Fruit fly (Drosophila melanogaster) whole organism, embryonic: ENCODE measurements around the gene CG13984.
A peak's percentile ranks its signal among the peaks of the same experiment; 100 is the strongest.

ENCODE experiments used
- Antp ChIP-seq: fragments of 200-800 bp; sonication (Bioruptor generic); optimal IDR thresholded peaks from 3 replicates; lab custom pipeline; 2016; ENCODE audit warnings: missing biosample characterization, missing genetic modification characterization
- Atf3 ChIP-seq: fragments of 200-800 bp; sonication (Bioruptor generic); optimal IDR thresholded peaks from 3 replicates; lab custom pipeline; 2016; ENCODE audit warnings: missing biosample characterization, missing genetic modification characterization
- Atf6 ChIP-seq: fragments of 200-800 bp; sonication (Bioruptor generic); IDR thresholded peaks from 2 replicates; pipeline ENCODE4 v1.3.6; 2022; ENCODE audit warnings: missing biosample characterization, missing genetic modification characterization
- CG10959 ChIP-seq: fragments of 200-800 bp; sonication (Bioruptor generic); IDR thresholded peaks from 2 replicates; pipeline ENCODE4 v1.3.6; 2022; ENCODE audit warnings: missing biosample characterization, missing genetic modification characterization
- CG11398 ChIP-seq: fragments of 200-800 bp; sonication (Bioruptor generic); optimal IDR thresholded peaks from 2 replicates; lab custom pipeline; 2016; ENCODE audit warnings: missing biosample characterization, missing genetic modification characterization
- CG13424 ChIP-seq: fragments of 200-800 bp; sonication (Bioruptor generic); optimal IDR thresholded peaks from 2 replicates; lab custom pipeline; 2019; ENCODE audit warnings: missing biosample characterization, mild to moderate bottlenecking, missing genetic modification characterization, moderate library complexity
- CG14050 ChIP-seq: fragments of 200-800 bp; sonication (Bioruptor generic); IDR thresholded peaks from 3 replicates; pipeline ENCODE4 v1.3.6; 2022; ENCODE audit warnings: missing biosample characterization, missing genetic modification characterization
- CG14441 ChIP-seq: fragments of 200-800 bp; sonication (Bioruptor generic); IDR thresholded peaks from 2 replicates; pipeline ENCODE4 v1.3.6; 2022; ENCODE audit warnings: missing biosample characterization, missing genetic modification characterization
- CG14710 ChIP-seq: fragments of 200-800 bp; sonication (Bioruptor generic); optimal IDR thresholded peaks from 3 replicates; lab custom pipeline; 2019; ENCODE audit warnings: missing biosample characterization, mild to moderate bottlenecking, missing genetic modification characterization, moderate library complexity
- CG14965 ChIP-seq: fragments of 200-800 bp; sonication (Bioruptor generic); optimal IDR thresholded peaks from 2 replicates; lab custom pipeline; 2016; ENCODE audit warnings: missing biosample characterization, missing genetic modification characterization, borderline replicate concordance
- CG16813 ChIP-seq: fragments of 200-800 bp; sonication (Bioruptor generic); IDR thresholded peaks from 3 replicates; pipeline ENCODE4 v1.3.6; 2022; ENCODE audit warnings: missing biosample characterization, missing genetic modification characterization; ENCODE audit not compliant: partially characterized antibody
- CG1792 ChIP-seq: fragments of 200-800 bp; sonication (Bioruptor generic); optimal IDR thresholded peaks from 2 replicates; lab custom pipeline; 2016; ENCODE audit warnings: missing biosample characterization, missing genetic modification characterization
- CG34422 ChIP-seq: fragments of 200-800 bp; sonication (Bioruptor generic); IDR thresholded peaks from 3 replicates; pipeline ENCODE4 v1.3.6; 2022; ENCODE audit warnings: missing biosample characterization, missing genetic modification characterization
- CG4424 ChIP-seq: fragments of 200-800 bp; sonication (Bioruptor generic); optimal IDR thresholded peaks from 3 replicates; lab custom pipeline; 2016; ENCODE audit warnings: missing biosample characterization, missing genetic modification characterization
- CG4617 ChIP-seq: fragments of 200-800 bp; sonication (Bioruptor generic); optimal IDR thresholded peaks from 3 replicates; lab custom pipeline; 2016; ENCODE audit warnings: missing biosample characterization, missing genetic modification characterization, borderline replicate concordance
- CG5180 ChIP-seq: fragments of 200-800 bp; sonication (Bioruptor generic); optimal IDR thresholded peaks from 3 replicates; lab custom pipeline; 2017; ENCODE audit warnings: missing biosample characterization, missing genetic modification characterization, mild to moderate bottlenecking, moderate library complexity, missing genetic modification reagents
- CG6854 ChIP-seq: fragments of 200-800 bp; sonication (Bioruptor generic); optimal IDR thresholded peaks from 3 replicates; lab custom pipeline; 2017; ENCODE audit warnings: missing biosample characterization, mild to moderate bottlenecking, missing genetic modification characterization
- CG7963 ChIP-seq: fragments of 200-800 bp; sonication (Bioruptor generic); IDR thresholded peaks from 3 replicates; pipeline ENCODE4 v1.3.6; 2022; ENCODE audit warnings: missing biosample characterization, missing genetic modification characterization; ENCODE audit not compliant: partially characterized antibody
- CG8944 ChIP-seq: fragments of 200-800 bp; sonication (Bioruptor generic); optimal IDR thresholded peaks from 3 replicates; lab custom pipeline; 2016; ENCODE audit warnings: missing biosample characterization, missing genetic modification characterization
- CG9932 ChIP-seq: fragments of 200-800 bp; sonication (Bioruptor generic); IDR thresholded peaks from 2 replicates; pipeline ENCODE4 v1.3.6; 2022; ENCODE audit warnings: missing biosample characterization, missing genetic modification characterization
- Dp ChIP-seq: fragments of 200-800 bp; sonication (Bioruptor generic); optimal IDR thresholded peaks from 2 replicates; lab custom pipeline; 2018; ENCODE audit warnings: missing biosample characterization, mild to moderate bottlenecking, missing genetic modification characterization, moderate library complexity
- Drgx ChIP-seq: fragments of 200-800 bp; sonication (Bioruptor generic); IDR thresholded peaks from 2 replicates; pipeline ENCODE4 v1.3.6; 2022; ENCODE audit warnings: missing biosample characterization, missing genetic modification characterization
- Hr3 ChIP-seq: fragments of 200-800 bp; sonication (Bioruptor generic); optimal IDR thresholded peaks from 3 replicates; lab custom pipeline; 2016; ENCODE audit warnings: missing biosample characterization, missing genetic modification characterization
- Mad ChIP-seq: fragments of 200-800 bp; sonication (Bioruptor generic); optimal IDR thresholded peaks from 2 replicates; lab custom pipeline; 2016; ENCODE audit warnings: missing biosample characterization, missing genetic modification characterization
- Med ChIP-seq: fragments of 200-800 bp; sonication (Bioruptor generic); peaks from one replicate; lab custom pipeline; 2016; ENCODE audit warnings: missing biosample characterization, missing genetic modification characterization, mild to moderate bottlenecking, inconsistent platforms, moderate library complexity
- Nf-YB ChIP-seq: fragments of 200-800 bp; sonication (Bioruptor generic); optimal IDR thresholded peaks from 3 replicates; lab custom pipeline; 2019; ENCODE audit warnings: missing biosample characterization, mild to moderate bottlenecking, missing genetic modification characterization, moderate library complexity
- Sry-β ChIP-seq: fragments of 200-800 bp; sonication (Bioruptor generic); optimal IDR thresholded peaks from 2 replicates; lab custom pipeline; 2018; ENCODE audit warnings: missing biosample characterization, mild to moderate bottlenecking, missing genetic modification characterization, moderate library complexity
- Sry-δ ChIP-seq: fragments of 200-800 bp; sonication (Bioruptor generic); optimal IDR thresholded peaks from 2 replicates; lab custom pipeline; 2016; ENCODE audit warnings: missing biosample characterization, missing genetic modification characterization
- Usf ChIP-seq: fragments of 200-800 bp; sonication (Bioruptor generic); optimal IDR thresholded peaks from 2 replicates; lab custom pipeline; 2017; ENCODE audit warnings: missing genotype, missing biosample characterization, missing genetic modification characterization
- crc ChIP-seq: fragments of 200-800 bp; sonication (Bioruptor generic); optimal IDR thresholded peaks from 2 replicates; lab custom pipeline; 2016; ENCODE audit warnings: missing biosample characterization, missing genetic modification characterization
- crp ChIP-seq, 2 experiments: fragments of 200-800 bp; sonication (Bioruptor generic); optimal IDR thresholded peaks; 2 replicates in 1 of 2; 3 replicates in 1 of 2; lab custom pipeline; 2017; ENCODE audit warnings: missing biosample characterization in 2 of 2, missing genetic modification characterization in 2 of 2, mild to moderate bottlenecking in 1 of 2, moderate library complexity in 1 of 2
- da ChIP-seq: fragments of 200-800 bp; sonication (Bioruptor generic); optimal IDR thresholded peaks from 2 replicates; lab custom pipeline; 2016; ENCODE audit warnings: missing biosample characterization, missing genetic modification characterization
- dan ChIP-seq: fragments of 200-800 bp; sonication (Bioruptor generic); IDR thresholded peaks from 2 replicates; pipeline ENCODE4 v1.3.6; 2022; ENCODE audit warnings: missing biosample characterization, missing genetic modification characterization
- dati ChIP-seq: fragments of 200-800 bp; sonication (Bioruptor generic); IDR thresholded peaks from 2 replicates; pipeline ENCODE4 v1.3.6; 2022; ENCODE audit warnings: missing biosample characterization, missing genetic modification characterization
- ftz-f1 ChIP-seq: fragments of 200-800 bp; sonication (Bioruptor generic); optimal IDR thresholded peaks from 2 replicates; lab custom pipeline; 2016; ENCODE audit warnings: missing biosample characterization, missing genetic modification characterization
- gcm ChIP-seq: fragments of 200-800 bp; sonication (Bioruptor generic); optimal IDR thresholded peaks from 2 replicates; lab custom pipeline; 2019; ENCODE audit warnings: missing biosample characterization, mild to moderate bottlenecking, missing genetic modification characterization, moderate library complexity
- gsb ChIP-seq: fragments of 200-800 bp; sonication (Bioruptor generic); IDR thresholded peaks from 2 replicates; pipeline ENCODE4 v1.3.6; 2022; ENCODE audit warnings: missing biosample characterization, missing genetic modification characterization
- lola ChIP-seq, 3 experiments: fragments of >200 bp in 2 of 3; fragments of 200-800 bp in 1 of 3; sonication (Bioruptor generic) in 1 of 3; optimal IDR thresholded peaks; 2 replicates each; lab custom pipeline; 2017 to 2019; ENCODE audit warnings: missing biosample characterization in 3 of 3, missing genetic modification characterization in 3 of 3, mild to moderate bottlenecking in 1 of 3, moderate library complexity in 1 of 3
- luna ChIP-seq: fragments of 200-800 bp; sonication (Bioruptor generic); optimal IDR thresholded peaks from 2 replicates; lab custom pipeline; 2016; ENCODE audit warnings: missing biosample characterization, missing genetic modification characterization
- mirr ChIP-seq: fragments of 200-800 bp; sonication (Bioruptor generic); optimal IDR thresholded peaks from 3 replicates; lab custom pipeline; 2018; ENCODE audit warnings: missing biosample characterization, mild to moderate bottlenecking, missing genetic modification characterization
- org-1 ChIP-seq: fragments of 200-800 bp; sonication (Bioruptor generic); optimal IDR thresholded peaks from 2 replicates; lab custom pipeline; 2017; ENCODE audit warnings: missing biosample characterization, missing genetic modification characterization
- pfk ChIP-seq: fragments of 200-800 bp; sonication (Bioruptor generic); optimal IDR thresholded peaks from 2 replicates; lab custom pipeline; 2018; ENCODE audit warnings: missing biosample characterization, mild to moderate bottlenecking, missing genetic modification characterization, moderate library complexity
- phol ChIP-seq: fragments of 200-800 bp; sonication (Bioruptor generic); optimal IDR thresholded peaks from 3 replicates; lab custom pipeline; 2018; ENCODE audit warnings: missing biosample characterization, mild to moderate bottlenecking, missing genetic modification characterization, moderate library complexity
- pita ChIP-seq: fragments of 200-800 bp; sonication (Bioruptor generic); optimal IDR thresholded peaks from 2 replicates; lab custom pipeline; 2017; ENCODE audit warnings: missing biosample characterization, mild to moderate bottlenecking, missing genetic modification characterization
- prd ChIP-seq, 3 experiments: fragments of >200 bp in 2 of 3; fragments of 200-800 bp in 1 of 3; sonication (Bioruptor generic) in 1 of 3; optimal IDR thresholded peaks in 2 of 3; IDR thresholded peaks in 1 of 3; 2 replicates in 2 of 3; 3 replicates in 1 of 3; pipeline versions ENCODE4 v1.3.6 to Lab custom; 2017 to 2022; ENCODE audit warnings: missing biosample characterization in 1 of 3, missing genetic modification characterization in 1 of 3
- pros ChIP-seq: fragments of 200-800 bp; sonication (Bioruptor generic); optimal IDR thresholded peaks from 3 replicates; lab custom pipeline; 2019; ENCODE audit warnings: missing biosample characterization, mild to moderate bottlenecking, missing genetic modification characterization, moderate library complexity
- so ChIP-seq: fragments of 200-800 bp; sonication (Bioruptor generic); IDR thresholded peaks from 3 replicates; pipeline ENCODE4 v1.3.6; 2022; ENCODE audit warnings: missing biosample characterization, missing genetic modification characterization
- vnd ChIP-seq: fragments of 200-800 bp; sonication (Bioruptor generic); IDR thresholded peaks from 3 replicates; pipeline ENCODE4 v1.3.6; 2022; ENCODE audit warnings: missing biosample characterization, missing genetic modification characterization; ENCODE audit not compliant: partially characterized antibody
- wor ChIP-seq: fragments of 200-800 bp; sonication (Bioruptor generic); IDR thresholded peaks from 2 replicates; pipeline ENCODE4 v1.3.6; 2022; ENCODE audit warnings: missing biosample characterization, missing genetic modification characterization

Gene CG13984

DNA sequence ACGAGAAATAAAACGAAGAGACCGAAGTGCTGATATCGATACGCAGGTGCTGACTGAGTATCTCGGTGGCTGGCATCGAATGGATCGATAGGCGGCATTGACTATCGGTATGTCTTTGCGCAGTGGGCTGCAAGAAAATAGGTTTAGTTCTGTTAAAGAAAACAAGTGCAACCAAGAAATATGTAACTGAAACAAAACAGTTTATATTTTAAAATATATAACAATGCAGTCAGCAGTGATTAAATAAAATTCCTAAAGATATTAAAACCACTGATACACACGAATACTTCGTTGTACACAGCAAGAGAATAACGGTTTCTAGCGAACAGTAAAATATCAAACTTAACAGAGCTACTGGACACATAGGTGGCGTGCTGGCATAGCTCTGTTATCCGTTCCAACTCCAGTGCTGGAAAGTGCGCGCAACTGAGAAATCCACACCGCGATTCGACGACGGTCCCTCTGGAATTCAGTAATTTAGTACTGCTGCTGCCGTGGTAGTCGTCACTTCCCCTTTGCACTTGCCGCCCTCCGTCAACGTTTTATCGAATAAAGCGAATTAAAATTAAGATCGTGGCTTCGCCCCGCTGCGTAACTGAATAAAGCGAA, 29.9 kb downstream of the CG13984 start, which contains the start of the genes Pez and Cpr (continued):
- TF ChIP-seq crc (GFP tag; lab: Kevin White, UChicago): no peak
- peak; percentile 97 for TF ChIP-seq Med
- peak; percentile 36 for TF ChIP-seq CG5180 (GFP tag; lab: Kevin White, UChicago)
- TF ChIP-seq Usf: no peak
- TF ChIP-seq phol: peak; percentile 17
- TF ChIP-seq prd (optimal IDR thresholded peaks at IDR 0.05; lab: Kevin White, UChicago): no peak
- no peak for TF ChIP-seq prd (GFP tag; IDR thresholded peaks at IDR 0.05; lab: Robert Waterston, UW)
- TF ChIP-seq Sry-δ (GFP tag; lab: Kevin White, UChicago): peak; percentile 55
- TF ChIP-seq dan (GFP tag; lab: Robert Waterston, UW): no peak
- TF ChIP-seq CG7963 (GFP tag; lab: Robert Waterston, UW): peak; percentile 79
- no peak for TF ChIP-seq CG34422 (GFP tag; lab: Robert Waterston, UW)
- no peak for TF ChIP-seq CG6854 (GFP tag; lab: Kevin White, UChicago)
- no peak for TF ChIP-seq Nf-YB (GFP tag; lab: Kevin White, UChicago)
- peak; percentile 61; the same call in 1 of the 3 replicates for TF ChIP-seq so (GFP tag; lab: Robert Waterston, UW)
- TF ChIP-seq CG4424 (GFP tag; lab: Kevin White, UChicago): peak; percentile 41
- no peak for TF ChIP-seq wor (GFP tag; lab: Robert Waterston, UW)
- TF ChIP-seq pros: no peak
- peak; percentile 46 for TF ChIP-seq Dp (GFP tag; lab: Kevin White, UChicago)
- peak; percentile 27 for TF ChIP-seq Atf3
- TF ChIP-seq pfk (GFP tag; lab: Kevin White, UChicago): peak; percentile 1
- TF ChIP-seq crp (GFP tag; optimal IDR thresholded peaks at IDR 0.05; lab: Kevin White, UChicago): no peak
- TF ChIP-seq CG14050: no peak
- no peak for TF ChIP-seq Hr3 (GFP tag; lab: Kevin White, UChicago)
- TF ChIP-seq gsb (GFP tag; lab: Robert Waterston, UW): 0 out of 2 replicates have a peak, but pooled peaks have one; percentile 29
- TF ChIP-seq mirr (GFP tag; lab: Kevin White, UChicago): peak; percentile 50
- TF ChIP-seq CG10959 (GFP tag; lab: Robert Waterston, UW): no peak; the same call in 1 of the 2 replicates
- TF ChIP-seq lola (GFP tag; optimal IDR thresholded peaks at IDR 0.05; lab: Kevin White, UChicago): no peak
- TF ChIP-seq CG14965 (GFP tag; lab: Kevin White, UChicago): no peak
- peak; percentile 28 for TF ChIP-seq luna
- TF ChIP-seq vnd (GFP tag; lab: Robert Waterston, UW): peak; percentile 74
- TF ChIP-seq CG11398: no peak
- no peak for TF ChIP-seq CG4617
- no peak for TF ChIP-seq gcm (GFP tag; lab: Kevin White, UChicago)
- TF ChIP-seq CG1792 (GFP tag; lab: Kevin White, UChicago): no peak
- TF ChIP-seq Mad (GFP tag; lab: Kevin White, UChicago): peak; percentile 20
- TF ChIP-seq org-1: no peak
- peak; percentile 28; the same call in 1 of the 2 replicates for TF ChIP-seq CG14441 (GFP tag; lab: Robert Waterston, UW)
- TF ChIP-seq pita (GFP tag; lab: Kevin White, UChicago): no peak
- peak; percentile 83 for TF ChIP-seq CG16813 (GFP tag; lab: Robert Waterston, UW)
- TF ChIP-seq Atf6 (GFP tag; lab: Robert Waterston, UW): no peak
- peak; percentile 19 for TF ChIP-seq CG14710
- peak; percentile 10 for TF ChIP-seq Antp
- TF ChIP-seq CG9932 (GFP tag; lab: Robert Waterston, UW): peak; percentile 59
- peak; percentile 9 for TF ChIP-seq CG13424 (tag; lab: Kevin White, UChicago)
- no peak for TF ChIP-seq dati (GFP tag; lab: Robert Waterston, UW)
- no peak for TF ChIP-seq da (GFP tag; lab: Kevin White, UChicago)
- TF ChIP-seq ftz-f1: no peak
- peak; percentile 19; the same call in 1 of the 2 replicates for TF ChIP-seq Drgx (GFP tag; lab: Robert Waterston, UW)
- TF ChIP-seq CG8944 (GFP tag; lab: Kevin White, UChicago): no peak
- TF ChIP-seq Sry-β (GFP tag; lab: Kevin White, UChicago): no peak
